Fruit fly (Drosophila melanogaster) whole organism, embryonic: ENCODE results near the gene CG43680.
A peak's percentile ranks its signal among the peaks of the same experiment; 100 is the strongest.

Experiments
- Abd-B ChIP-seq: fragments of 200-800 bp; sonication (Bioruptor generic); optimal IDR thresholded peaks from 2 replicates; lab custom pipeline; 2018; ENCODE audit warnings: missing biosample characterization, mild to moderate bottlenecking, missing genetic modification characterization, moderate library complexity
- Ada2b ChIP-seq: fragments of 200-800 bp; sonication (Bioruptor generic); IDR thresholded peaks from 2 replicates; pipeline ENCODE4 v1.3.6; 2022; ENCODE audit warnings: missing biosample characterization, missing genetic modification characterization
- Atf-2 ChIP-seq: fragments of 200-800 bp; sonication (Bioruptor generic); optimal IDR thresholded peaks from 2 replicates; lab custom pipeline; 2016; ENCODE audit warnings: missing biosample characterization, missing genetic modification characterization
- BEAF-32 ChIP-seq: fragments of 200-800 bp; sonication (Bioruptor generic); optimal IDR thresholded peaks from 3 replicates; lab custom pipeline; 2017; ENCODE audit warnings: missing biosample characterization, missing genetic modification characterization, mild to moderate bottlenecking, moderate library complexity, missing genetic modification reagents
- Bteb2 ChIP-seq: fragments of 200-800 bp; sonication (Bioruptor generic); optimal IDR thresholded peaks from 2 replicates; lab custom pipeline; 2016; ENCODE audit warnings: missing biosample characterization, missing genetic modification characterization
- CG10274 ChIP-seq: fragments of 200-800 bp; sonication (Bioruptor generic); optimal IDR thresholded peaks from 3 replicates; lab custom pipeline; 2017; ENCODE audit warnings: missing biosample characterization, mild to moderate bottlenecking, missing genetic modification characterization
- CG10321 ChIP-seq: fragments of 200-800 bp; sonication (Bioruptor generic); IDR thresholded peaks from 2 replicates; pipeline ENCODE4 v1.3.6; 2022; ENCODE audit warnings: missing biosample characterization, missing genetic modification characterization
- CG11398 ChIP-seq: fragments of 200-800 bp; sonication (Bioruptor generic); optimal IDR thresholded peaks from 2 replicates; lab custom pipeline; 2016; ENCODE audit warnings: missing biosample characterization, missing genetic modification characterization
- CG11504 ChIP-seq: fragments of 200-800 bp; sonication (Bioruptor generic); optimal IDR thresholded peaks from 3 replicates; lab custom pipeline; 2019; ENCODE audit warnings: missing biosample characterization, mild to moderate bottlenecking, missing genetic modification characterization, moderate library complexity
- CG12299 ChIP-seq: fragments of 200-800 bp; sonication (Bioruptor generic); optimal IDR thresholded peaks from 2 replicates; lab custom pipeline; 2018; ENCODE audit warnings: missing biosample characterization, mild to moderate bottlenecking, missing genetic modification characterization
- CG1233 ChIP-seq: fragments of 200-800 bp; sonication (Bioruptor generic); optimal IDR thresholded peaks from 4 replicates; lab custom pipeline; 2018; ENCODE audit warnings: missing biosample characterization, mild to moderate bottlenecking, missing genetic modification characterization
- CG14710 ChIP-seq: fragments of 200-800 bp; sonication (Bioruptor generic); optimal IDR thresholded peaks from 3 replicates; lab custom pipeline; 2019; ENCODE audit warnings: missing biosample characterization, mild to moderate bottlenecking, missing genetic modification characterization, moderate library complexity
- CG15269 ChIP-seq: fragments of 200-800 bp; sonication (Bioruptor generic); optimal IDR thresholded peaks from 2 replicates; lab custom pipeline; 2018; ENCODE audit warnings: missing biosample characterization, mild to moderate bottlenecking, missing genetic modification characterization, moderate library complexity
- CG2875 ChIP-seq: fragments of 200-800 bp; sonication (Bioruptor generic); optimal IDR thresholded peaks from 2 replicates; lab custom pipeline; 2017; ENCODE audit warnings: missing biosample characterization, mild to moderate bottlenecking, missing genetic modification characterization, missing genetic modification reagents
- CG30431 ChIP-seq: fragments of 200-800 bp; sonication (Bioruptor generic); optimal IDR thresholded peaks from 2 replicates; lab custom pipeline; 2017; ENCODE audit warnings: missing biosample characterization, missing genetic modification characterization
- CG3407 ChIP-seq: fragments of 200-800 bp; sonication (Bioruptor generic); optimal IDR thresholded peaks from 2 replicates; lab custom pipeline; 2018; ENCODE audit warnings: missing biosample characterization, mild to moderate bottlenecking, missing genetic modification characterization
- CG43689 ChIP-seq: fragments of 200-800 bp; sonication (Bioruptor generic); IDR thresholded peaks from 2 replicates; pipeline ENCODE4 v1.3.6; 2022; ENCODE audit warnings: missing biosample characterization, missing genetic modification characterization
- CG6854 ChIP-seq: fragments of 200-800 bp; sonication (Bioruptor generic); optimal IDR thresholded peaks from 3 replicates; lab custom pipeline; 2017; ENCODE audit warnings: missing biosample characterization, mild to moderate bottlenecking, missing genetic modification characterization
- CG8944 ChIP-seq: fragments of 200-800 bp; sonication (Bioruptor generic); optimal IDR thresholded peaks from 3 replicates; lab custom pipeline; 2016; ENCODE audit warnings: missing biosample characterization, missing genetic modification characterization
- CG9876 ChIP-seq: fragments of 200-800 bp; sonication (Bioruptor generic); optimal IDR thresholded peaks from 2 replicates; lab custom pipeline; 2016; ENCODE audit warnings: missing biosample characterization, missing genetic modification characterization
- CTCF ChIP-seq: fragments of 200-800 bp; sonication (Bioruptor generic); optimal IDR thresholded peaks from 2 replicates; lab custom pipeline; 2017; ENCODE audit warnings: missing biosample characterization, mild to moderate bottlenecking, missing genetic modification characterization, moderate library complexity
- Dek ChIP-seq: fragments of 200-800 bp; sonication (Bioruptor generic); optimal IDR thresholded peaks from 3 replicates; lab custom pipeline; 2019; ENCODE audit warnings: missing biosample characterization, mild to moderate bottlenecking, missing genetic modification characterization, moderate library complexity
- Doc3 ChIP-seq: fragments of 200-800 bp; sonication (Bioruptor generic); IDR thresholded peaks from 3 replicates; pipeline ENCODE4 v1.3.6; 2022; ENCODE audit warnings: missing biosample characterization, missing genetic modification characterization; ENCODE audit not compliant: partially characterized antibody
- Drgx ChIP-seq: fragments of 200-800 bp; sonication (Bioruptor generic); IDR thresholded peaks from 2 replicates; pipeline ENCODE4 v1.3.6; 2022; ENCODE audit warnings: missing biosample characterization, missing genetic modification characterization
- H15 ChIP-seq: fragments of 200-800 bp; sonication (Bioruptor generic); IDR thresholded peaks from 3 replicates; pipeline ENCODE4 v1.3.6; 2022; ENCODE audit warnings: missing biosample characterization, missing genetic modification characterization
- Hr3 ChIP-seq: fragments of 200-800 bp; sonication (Bioruptor generic); optimal IDR thresholded peaks from 3 replicates; lab custom pipeline; 2016; ENCODE audit warnings: missing biosample characterization, missing genetic modification characterization
- NfI ChIP-seq: fragments of 200-800 bp; sonication (Bioruptor generic); optimal IDR thresholded peaks from 3 replicates; lab custom pipeline; 2018; ENCODE audit warnings: missing biosample characterization, mild to moderate bottlenecking, missing genetic modification characterization, moderate library complexity
- Poxn ChIP-seq: fragments of 200-800 bp; sonication (Bioruptor generic); IDR thresholded peaks from 2 replicates; pipeline ENCODE4 v1.3.6; 2022; ENCODE audit warnings: missing biosample characterization, missing genetic modification characterization
- Ptx1 ChIP-seq: fragments of 200-800 bp; sonication (Bioruptor generic); IDR thresholded peaks from 2 replicates; pipeline ENCODE4 v1.3.6; 2022; ENCODE audit warnings: missing biosample characterization, missing genetic modification characterization
- Sox102F ChIP-seq: fragments of 200-800 bp; sonication (Bioruptor generic); optimal IDR thresholded peaks from 2 replicates; lab custom pipeline; 2018; ENCODE audit warnings: missing biosample characterization, mild to moderate bottlenecking, missing genetic modification characterization, moderate library complexity
- Xrp1 ChIP-seq: fragments of 200-800 bp; sonication (Bioruptor generic); IDR thresholded peaks from 2 replicates; pipeline ENCODE4 v1.3.6; 2022; ENCODE audit warnings: missing biosample characterization, missing genetic modification characterization
- amos ChIP-seq: fragments of 200-800 bp; sonication (Bioruptor generic); IDR thresholded peaks from 2 replicates; pipeline ENCODE4 v1.3.6; 2022; ENCODE audit warnings: missing biosample characterization, missing genetic modification characterization; ENCODE audit not compliant: partially characterized antibody
- az2 ChIP-seq: fragments of 200-800 bp; sonication (Bioruptor generic); optimal IDR thresholded peaks from 3 replicates; lab custom pipeline; 2016; ENCODE audit warnings: missing biosample characterization, missing genetic modification characterization
- bcd ChIP-seq: fragments of 200-800 bp; sonication (Bioruptor generic); optimal IDR thresholded peaks from 2 replicates; lab custom pipeline; 2017; ENCODE audit warnings: missing biosample characterization, mild to moderate bottlenecking, missing genetic modification characterization
- corto ChIP-seq: fragments of 200-800 bp; sonication (Bioruptor generic); optimal IDR thresholded peaks from 2 replicates; lab custom pipeline; 2016; ENCODE audit warnings: missing biosample characterization, mild to moderate bottlenecking, missing genetic modification characterization, moderate library complexity
- crp ChIP-seq, 2 experiments: fragments of 200-800 bp; sonication (Bioruptor generic); optimal IDR thresholded peaks; 2 replicates in 1 of 2; 3 replicates in 1 of 2; lab custom pipeline; 2017; ENCODE audit warnings: missing biosample characterization in 2 of 2, missing genetic modification characterization in 2 of 2, mild to moderate bottlenecking in 1 of 2, moderate library complexity in 1 of 2
- fd96Cb ChIP-seq: fragments of 200-800 bp; sonication (Bioruptor generic); optimal IDR thresholded peaks from 2 replicates; lab custom pipeline; 2018; ENCODE audit warnings: missing biosample characterization, mild to moderate bottlenecking, missing genetic modification characterization, moderate library complexity
- fru ChIP-seq: fragments of >200 bp; optimal IDR thresholded peaks from 2 replicates; lab custom pipeline; 2017
- gce ChIP-seq: fragments of 200-800 bp; sonication (Bioruptor generic); IDR thresholded peaks from 3 replicates; pipeline ENCODE4 v1.3.6; 2022; ENCODE audit warnings: missing biosample characterization, missing genetic modification characterization
- gfzf ChIP-seq: fragments of 200-800 bp; sonication (Bioruptor generic); optimal IDR thresholded peaks from 2 replicates; lab custom pipeline; 2016; ENCODE audit warnings: missing biosample characterization, mild to moderate bottlenecking, missing genetic modification characterization, moderate library complexity
- grn ChIP-seq: fragments of 200-800 bp; sonication (Bioruptor generic); optimal IDR thresholded peaks from 3 replicates; lab custom pipeline; 2017; ENCODE audit warnings: missing biosample characterization, missing genetic modification characterization
- her ChIP-seq: fragments of 200-800 bp; sonication (Bioruptor generic); optimal IDR thresholded peaks from 2 replicates; lab custom pipeline; 2016; ENCODE audit warnings: missing biosample characterization, missing genetic modification characterization
- ken ChIP-seq: fragments of 200-800 bp; sonication (Bioruptor generic); IDR thresholded peaks from 3 replicates; pipeline ENCODE4 v1.3.6; 2022; ENCODE audit warnings: missing biosample characterization, missing genetic modification characterization
- klu ChIP-seq: fragments of 200-800 bp; sonication (Bioruptor generic); IDR thresholded peaks from 2 replicates; pipeline ENCODE4 v1.3.6; 2022; ENCODE audit warnings: missing biosample characterization, missing genetic modification characterization
- lola ChIP-seq, 3 experiments: fragments of >200 bp in 2 of 3; fragments of 200-800 bp in 1 of 3; sonication (Bioruptor generic) in 1 of 3; optimal IDR thresholded peaks; 2 replicates each; lab custom pipeline; 2017 to 2019; ENCODE audit warnings: missing biosample characterization in 3 of 3, missing genetic modification characterization in 3 of 3, mild to moderate bottlenecking in 1 of 3, moderate library complexity in 1 of 3
- mld ChIP-seq: fragments of 200-800 bp; sonication (Bioruptor generic); IDR thresholded peaks from 3 replicates; pipeline ENCODE4 v1.3.6; 2022; ENCODE audit warnings: missing biosample characterization, missing genetic modification characterization; ENCODE audit not compliant: partially characterized antibody
- pros ChIP-seq: fragments of 200-800 bp; sonication (Bioruptor generic); optimal IDR thresholded peaks from 3 replicates; lab custom pipeline; 2019; ENCODE audit warnings: missing biosample characterization, mild to moderate bottlenecking, missing genetic modification characterization, moderate library complexity
- sens ChIP-seq: fragments of 200-800 bp; sonication (Bioruptor generic); peaks from one replicate; lab custom pipeline; 2016; ENCODE audit warnings: missing biosample characterization, missing genetic modification characterization
- trh ChIP-seq: fragments of 200-800 bp; sonication (Bioruptor generic); optimal IDR thresholded peaks from 2 replicates; lab custom pipeline; 2016; ENCODE audit warnings: missing biosample characterization, missing genetic modification characterization
- z ChIP-seq: fragments of 200-800 bp; sonication (Bioruptor generic); IDR thresholded peaks from 3 replicates; pipeline ENCODE4 v1.3.6; 2022; ENCODE audit warnings: missing biosample characterization, missing genetic modification characterization

The CG43680 gene

DNA sequence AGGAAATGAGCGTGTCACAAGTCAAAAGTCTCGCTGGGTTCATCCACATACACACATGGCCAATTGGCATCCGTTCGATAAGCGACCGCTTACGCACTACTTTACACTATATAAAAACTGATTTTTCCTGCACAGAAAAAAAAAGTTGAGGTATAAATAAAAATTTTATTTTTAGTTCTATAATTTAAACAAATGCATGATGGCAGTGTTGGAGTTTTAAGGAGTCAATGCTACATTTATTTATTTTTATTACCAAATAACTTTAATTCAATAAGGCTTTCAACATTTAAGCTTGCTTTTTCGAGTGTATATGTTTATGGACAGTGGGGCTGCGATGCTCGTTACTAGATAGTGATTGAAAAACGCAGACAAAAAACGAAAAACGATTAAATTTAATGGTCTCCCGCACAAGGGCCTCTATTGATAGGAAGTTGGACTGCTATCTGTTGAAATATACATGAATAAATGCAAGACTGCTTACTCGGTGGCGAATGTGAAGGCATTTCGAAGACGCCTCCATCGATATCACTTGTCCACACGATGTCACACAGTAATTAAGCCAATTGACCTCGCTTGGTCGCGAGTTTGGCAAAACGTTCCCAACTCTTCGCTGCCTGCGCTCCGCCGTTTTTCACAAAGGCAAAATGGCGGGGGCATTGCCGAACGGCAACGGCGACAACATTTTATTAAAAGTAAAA, 41.4 kb downstream of the CG43680 start (continued):
- TF ChIP-seq fru (lab: Kevin White, UChicago): no peak
- peak; percentile 89 for TF ChIP-seq CG11504 (tag; lab: Kevin White, UChicago)
- peak; percentile 45; the same call in 1 of the 3 replicates for TF ChIP-seq gce (GFP tag; lab: Robert Waterston, UW)
- TF ChIP-seq Xrp1 (GFP tag; lab: Robert Waterston, UW): peak; percentile 87
- TF ChIP-seq Drgx (GFP tag; lab: Robert Waterston, UW): peak; percentile 83
- peak; percentile 79 for TF ChIP-seq Ada2b (GFP tag; lab: Robert Waterston, UW)
- TF ChIP-seq Poxn (GFP tag; lab: Robert Waterston, UW): 0 out of 2 replicates have a peak, but pooled peaks have one; percentile 19
- no peak for TF ChIP-seq mld (GFP tag; lab: Robert Waterston, UW)
- TF ChIP-seq BEAF-32: no peak
- no peak for TF ChIP-seq CG8944 (GFP tag; lab: Kevin White, UChicago)
- peak; percentile 52 for TF ChIP-seq CG2875
- peak; percentile 50 for TF ChIP-seq CG30431
- TF ChIP-seq CG6854 (GFP tag; lab: Kevin White, UChicago): peak; percentile 30
- peak; percentile 55 for TF ChIP-seq Hr3 (GFP tag; lab: Kevin White, UChicago)
- TF ChIP-seq CG3407 (GFP tag; lab: Kevin White, UChicago): peak; percentile 62
- no peak for TF ChIP-seq crp (GFP tag; optimal IDR thresholded peaks at IDR 0.05; lab: Kevin White, UChicago)
- TF ChIP-seq fd96Cb (tag; lab: Kevin White, UChicago): peak; percentile 86
- TF ChIP-seq trh: peak; percentile 28
- TF ChIP-seq CG11398: no peak
- TF ChIP-seq z (GFP tag; lab: Robert Waterston, UW): no peak
- TF ChIP-seq CG1233 (GFP tag; lab: Kevin White, UChicago): peak; percentile 74
- TF ChIP-seq Doc3: no peak
- TF ChIP-seq ken (GFP tag; lab: Robert Waterston, UW): peak; percentile 65; the same call in 2 of the 3 replicates
- TF ChIP-seq corto (GFP tag; lab: Kevin White, UChicago): no peak
- no peak for TF ChIP-seq amos (GFP tag; lab: Robert Waterston, UW)
- TF ChIP-seq Atf-2 (GFP tag; lab: Kevin White, UChicago): peak; percentile 16
- TF ChIP-seq az2: peak; percentile 74
- no peak for TF ChIP-seq pros (GFP tag; lab: Kevin White, UChicago)
- TF ChIP-seq CG43689 (GFP tag; lab: Robert Waterston, UW): peak; percentile 9; the same call in 1 of the 2 replicates
- peak in 1 of 3 experiments; percentile 80 for TF ChIP-seq lola (GFP tag; optimal IDR thresholded peaks at IDR 0.05; lab: Kevin White, UChicago)
- TF ChIP-seq her (GFP tag; lab: Kevin White, UChicago): no peak
- 0 out of 3 replicates have a peak, but pooled peaks have one; percentile 35 for TF ChIP-seq H15 (GFP tag; lab: Robert Waterston, UW)
- peak; percentile 86 for TF ChIP-seq Sox102F (GFP tag; lab: Kevin White, UChicago)
- no peak for TF ChIP-seq CG10321 (GFP tag; lab: Robert Waterston, UW)
- no peak for TF ChIP-seq CTCF (GFP tag; lab: Kevin White, UChicago)
- TF ChIP-seq Abd-B (GFP tag; lab: Kevin White, UChicago): peak; percentile 87
- TF ChIP-seq CG9876 (GFP tag; lab: Kevin White, UChicago): no peak
- peak; percentile 62 for TF ChIP-seq CG12299
- peak; percentile 2 for TF ChIP-seq CG10274 (GFP tag; lab: Kevin White, UChicago)
- TF ChIP-seq Ptx1 (GFP tag; lab: Robert Waterston, UW): peak; percentile 82
- peak; percentile 80 for TF ChIP-seq CG14710 (tag; lab: Kevin White, UChicago)
- peak; percentile 90 for TF ChIP-seq sens (GFP tag; lab: Kevin White, UChicago)
- peak; percentile 63 for TF ChIP-seq Dek (tag; lab: Kevin White, UChicago)
- TF ChIP-seq bcd: peak; percentile 65
- TF ChIP-seq NfI: peak; percentile 37
- TF ChIP-seq Bteb2 (GFP tag; lab: Kevin White, UChicago): peak; percentile 33
- TF ChIP-seq grn: peak; percentile 12
- peak; percentile 84 for TF ChIP-seq CG15269 (tag; lab: Kevin White, UChicago)
- TF ChIP-seq gfzf (GFP tag; lab: Kevin White, UChicago): no peak
- peak; percentile 22; the same call in 1 of the 2 replicates for TF ChIP-seq klu (GFP tag; lab: Robert Waterston, UW)
